Worm (Caenorhabditis elegans) whole organism, L2 larva: ENCODE results near the gene cln-3.1.

Source experiments
- blmp-1 ChIP-seq: sonication (generic microtip); optimal IDR thresholded peaks from 2 replicates; lab custom pipeline; 2017; ENCODE audit warnings: missing genetic modification characterization, mild to moderate bottlenecking, missing compliant biosample characterization, antibody characterized with exemption, moderate library complexity; ENCODE audit not compliant: insufficient read depth
- ceh-82 ChIP-seq: fragments of 150-350 bp; optimal IDR thresholded peaks from 2 replicates; lab custom pipeline; 2014; ENCODE audit warnings: missing biosample characterization, missing genetic modification characterization
- dmd-4 ChIP-seq: sonication (generic microtip); optimal IDR thresholded peaks from 2 replicates; lab custom pipeline; 2017; ENCODE audit warnings: missing biosample characterization, missing genetic modification characterization
- elt-3 ChIP-seq: sonication (generic microtip); optimal IDR thresholded peaks from 2 replicates; lab custom pipeline; 2017; ENCODE audit warnings: missing biosample characterization, missing genetic modification characterization
- lin-13 ChIP-seq: fragments of 150-350 bp; optimal IDR thresholded peaks from 2 replicates; lab custom pipeline; 2014; ENCODE audit warnings: missing biosample characterization, missing genetic modification reagents, missing genetic modification characterization
- nhr-11 ChIP-seq: fragments of 150-350 bp; optimal IDR thresholded peaks from 2 replicates; lab custom pipeline; 2014; ENCODE audit warnings: missing biosample characterization, missing genetic modification characterization
- nhr-129 ChIP-seq: fragments of 150-350 bp; optimal IDR thresholded peaks from 2 replicates; lab custom pipeline; 2014; ENCODE audit warnings: missing biosample characterization, missing genetic modification characterization
- nhr-25 ChIP-seq: fragments of 150-350 bp; sonication (generic microtip); optimal IDR thresholded peaks from 3 replicates; lab custom pipeline; 2014; ENCODE audit warnings: missing biosample characterization, missing genetic modification characterization
- snpc-4 ChIP-seq: fragments of 150-350 bp; optimal IDR thresholded peaks from 2 replicates; lab custom pipeline; 2014; ENCODE audit warnings: missing biosample characterization, missing genetic modification characterization
- unc-39 ChIP-seq: fragments of 150-350 bp; optimal IDR thresholded peaks from 2 replicates; lab custom pipeline; 2014; ENCODE audit warnings: missing biosample characterization, missing genetic modification characterization
- unc-62 ChIP-seq: fragments of 150-350 bp; optimal IDR thresholded peaks from 2 replicates; lab custom pipeline; 2014; ENCODE audit warnings: missing biosample characterization, missing genetic modification reagents, missing genetic modification characterization
- zag-1 ChIP-seq: fragments of 150-350 bp; optimal IDR thresholded peaks from 2 replicates; lab custom pipeline; 2014; ENCODE audit warnings: missing biosample characterization, missing genetic modification characterization
- ztf-4 ChIP-seq: fragments of 150-350 bp; optimal IDR thresholded peaks from 2 replicates; lab custom pipeline; 2014; ENCODE audit warnings: missing biosample characterization, missing genetic modification characterization

ce11 chrV:11214569-11214968 lies 50.9 kb downstream of the cln-3.1 start:
- no peak for TF ChIP-seq unc-62
- no peak for TF ChIP-seq ztf-4
- no peak for TF ChIP-seq lin-13 (GFP tag; lab: Kevin White, UChicago)
- no peak for TF ChIP-seq nhr-129
- no peak for TF ChIP-seq blmp-1
- no peak for TF ChIP-seq ceh-82 (tag; lab: Kevin White, UChicago)
- TF ChIP-seq unc-39 (tag; lab: Kevin White, UChicago) = no peak
- TF ChIP-seq elt-3 = no peak
- no peak for TF ChIP-seq nhr-11 (tag; lab: Kevin White, UChicago)
- no peak for TF ChIP-seq nhr-25 (tag; lab: Kevin White, UChicago)
- no peak for TF ChIP-seq dmd-4
- TF ChIP-seq zag-1 (tag; lab: Kevin White, UChicago) = no peak
- no peak for TF ChIP-seq snpc-4 (tag; lab: Kevin White, UChicago)
